Fruit fly (Drosophila melanogaster) S2 (cell line): ENCODE measurements around the gene Pmi.

ENCODE experiments used
- CG8478 ChIP-seq: fragments of >200 bp; optimal IDR thresholded peaks from 2 replicates; lab custom pipeline; 2018
- CTCF ChIP-seq, 2 experiments: fragments of >200 bp; optimal IDR thresholded peaks; 2 replicates each; lab custom pipeline; 2018

DNA sequence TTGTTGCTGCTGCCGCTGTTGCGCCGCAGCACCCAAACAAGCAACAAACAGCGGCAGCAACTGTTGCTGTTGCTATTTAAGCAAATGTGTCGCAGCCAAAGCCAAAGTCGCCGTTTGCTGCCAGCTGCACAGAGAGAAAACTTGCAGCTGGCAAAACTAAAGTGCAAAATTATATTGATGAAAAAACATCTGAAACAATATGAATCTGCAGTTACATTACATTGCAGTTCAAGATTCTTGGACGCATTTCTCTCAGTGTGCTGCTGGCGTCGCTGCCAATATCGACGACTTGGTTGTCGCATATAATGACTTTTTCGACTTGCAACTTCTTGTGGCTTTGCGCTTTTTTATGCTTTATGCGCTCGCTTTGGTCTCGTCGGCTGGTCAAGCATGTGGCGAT, 54.4 kb downstream of the Pmi start:
- TF ChIP-seq CTCF (optimal IDR thresholded peaks at IDR 0.05; lab: Kevin White, UChicago) = no peak
- TF ChIP-seq CG8478 (lab: Kevin White, UChicago) = no peak
